Worm (Caenorhabditis elegans) whole organism, L3 larva: ENCODE data around the gene elpc-2.

ENCODE experiments used
- R02D3.7 ChIP-seq: fragments of 150-350 bp; optimal IDR thresholded peaks from 2 replicates; lab custom pipeline; 2014; ENCODE audit warnings: missing biosample characterization, missing genetic modification characterization
- ZK546.5 ChIP-seq: sonication (generic microtip); optimal IDR thresholded peaks from 2 replicates; lab custom pipeline; 2017; ENCODE audit warnings: missing biosample characterization, missing genetic modification characterization
- aly-2 ChIP-seq: fragments of 150-350 bp; optimal IDR thresholded peaks from 2 replicates; lab custom pipeline; 2014; ENCODE audit warnings: missing biosample characterization, missing genetic modification characterization
- ama-1 ChIP-seq: fragments of 150-350 bp; optimal IDR thresholded peaks from 2 replicates; lab custom pipeline; 2018
- ceh-16 ChIP-seq: sonication (generic microtip); optimal IDR thresholded peaks from 2 replicates; lab custom pipeline; 2017; ENCODE audit warnings: missing biosample characterization, missing genetic modification characterization
- ceh-28 ChIP-seq: fragments of 150-350 bp; optimal IDR thresholded peaks from 2 replicates; lab custom pipeline; 2014; ENCODE audit warnings: missing biosample characterization, missing genetic modification reagents, missing genetic modification characterization
- ceh-82 ChIP-seq: fragments of 150-350 bp; optimal IDR thresholded peaks from 2 replicates; lab custom pipeline; 2014; ENCODE audit warnings: missing biosample characterization, missing genetic modification characterization
- ceh-9 ChIP-seq: sonication (generic microtip); optimal IDR thresholded peaks from 2 replicates; lab custom pipeline; 2018; ENCODE audit warnings: missing biosample characterization, missing genetic modification characterization
- daf-12 ChIP-seq: fragments of 150-350 bp; optimal IDR thresholded peaks from 2 replicates; lab custom pipeline; 2014; ENCODE audit warnings: missing biosample characterization, missing genetic modification reagents, missing genetic modification characterization
- egl-5 ChIP-seq: fragments of 150-350 bp; optimal IDR thresholded peaks from 2 replicates; lab custom pipeline; 2017; ENCODE audit warnings: missing biosample characterization, missing genetic modification reagents, missing genetic modification characterization, inconsistent platforms
- elt-2 ChIP-seq: sonication (generic microtip); optimal IDR thresholded peaks from 2 replicates; lab custom pipeline; 2016; ENCODE audit warnings: missing genetic modification reagents, mild to moderate bottlenecking, missing genetic modification characterization, missing compliant biosample characterization
- elt-3 ChIP-seq, 3 experiments: fragments of 150-350 bp in 1 of 3; sonication (generic microtip) in 2 of 3; optimal IDR thresholded peaks; 2 replicates in 2 of 3; 4 replicates in 1 of 3; lab custom pipeline; 2014 to 2017; ENCODE audit warnings: missing biosample characterization in 3 of 3, missing genetic modification characterization in 3 of 3
- eor-1 ChIP-seq, 2 experiments: fragments of 150-350 bp; optimal IDR thresholded peaks; 2 replicates each; lab custom pipeline; 2014 to 2018; ENCODE audit warnings: missing biosample characterization in 2 of 2, missing genetic modification characterization in 2 of 2
- fkh-10 ChIP-seq: sonication (generic microtip); optimal IDR thresholded peaks from 2 replicates; lab custom pipeline; 2017; ENCODE audit warnings: missing biosample characterization, missing genetic modification reagents, missing genetic modification characterization
- hmg-11 ChIP-seq: sonication (generic microtip); optimal IDR thresholded peaks from 2 replicates; lab custom pipeline; 2016; ENCODE audit warnings: missing genetic modification characterization, missing compliant biosample characterization
- lin-15B ChIP-seq: fragments of 150-350 bp; optimal IDR thresholded peaks from 2 replicates; lab custom pipeline; 2014; ENCODE audit warnings: missing biosample characterization, missing genetic modification characterization
- mml-1 ChIP-seq: fragments of 150-350 bp; sonication (generic microtip); optimal IDR thresholded peaks from 3 replicates; lab custom pipeline; 2014; ENCODE audit warnings: missing biosample characterization, missing genetic modification characterization
- nfya-1 ChIP-seq: sonication (generic microtip); optimal IDR thresholded peaks from 2 replicates; lab custom pipeline; 2017; ENCODE audit warnings: missing genetic modification characterization, mild to moderate bottlenecking, missing compliant biosample characterization, antibody characterized with exemption, moderate library complexity; ENCODE audit not compliant: insufficient read depth
- nhr-23 ChIP-seq: fragments of 150-350 bp; optimal IDR thresholded peaks from 2 replicates; lab custom pipeline; 2014; ENCODE audit warnings: missing biosample characterization, missing genetic modification reagents, missing genetic modification characterization
- nhr-25 ChIP-seq: sonication (generic microtip); optimal IDR thresholded peaks from 2 replicates; lab custom pipeline; 2017; ENCODE audit warnings: missing biosample characterization, missing genetic modification characterization
- nhr-28 ChIP-seq: fragments of 150-350 bp; optimal IDR thresholded peaks from 2 replicates; lab custom pipeline; 2014; ENCODE audit warnings: missing biosample characterization, missing genetic modification characterization
- nhr-67 ChIP-seq: fragments of 150-350 bp; optimal IDR thresholded peaks from 2 replicates; lab custom pipeline; 2014; ENCODE audit warnings: missing biosample characterization, missing genetic modification characterization
- pha-4 ChIP-seq: fragments of 150-350 bp; optimal IDR thresholded peaks from 2 replicates; lab custom pipeline; 2014; ENCODE audit warnings: missing biosample characterization, missing genetic modification reagents, missing genetic modification characterization
- sea-2 ChIP-seq: fragments of 150-350 bp; sonication (generic microtip); optimal IDR thresholded peaks from 4 replicates; lab custom pipeline; 2014; ENCODE audit warnings: missing biosample characterization, missing genetic modification reagents, missing genetic modification characterization
- skn-1 ChIP-seq: fragments of 150-350 bp; optimal IDR thresholded peaks from 2 replicates; lab custom pipeline; 2014; ENCODE audit warnings: missing biosample characterization, missing genetic modification characterization
- ztf-11 ChIP-seq: fragments of 150-350 bp; optimal IDR thresholded peaks from 2 replicates; lab custom pipeline; 2014; ENCODE audit warnings: missing biosample characterization, missing genetic modification characterization

The elpc-2 gene

ce11 chrIII:12673382-12673970 lies at the start of gene elpc-2, which contains the start of gene taf-7.2:
TSS of gene elpc-2 (plus strand) at chrIII:12673677.
TSS of gene taf-7.2 (minus strand) at chrIII:12673423.
- TF ChIP-seq fkh-10 (no peak), hmg-11 (peak; percentile 61), lin-15B (tag; lab: Kevin White, UChicago) (peak; percentile 61), nfya-1 (peak; percentile 62), elt-3 (tag; optimal IDR thresholded peaks at IDR 0.05; lab: Kevin White, UChicago) (no peak), pha-4 (tag; lab: Kevin White, UChicago) (peak; percentile 52)

- TF ChIP-seq daf-12 (tag; lab: Kevin White, UChicago) (no peak), mml-1 (tag; lab: Kevin White, UChicago) (no peak)
- TF ChIP-seq, all 47 proteins: peak for 0
These were observed 49.0 kb upstream of the elpc-2 start, which contains the start of gene gtf-2A2 for ce11 chrIII:12624466-12624865. TSS of gene gtf-2A2 (plus strand) at chrIII:12624766.

ce11 chrIII:12625875-12626649 lies 47.4 kb upstream of the elpc-2 start, which contains the start of gene pqn-80:
TSS of gene pqn-80 (plus strand) at chrIII:12626568.
- TF ChIP-seq sea-2 (GFP tag; lab: Kevin White, UChicago): no peak
- TF ChIP-seq R02D3.7 (tag; lab: Kevin White, UChicago): no peak
- TF ChIP-seq nhr-67: no peak
- TF ChIP-seq nhr-28 (tag; lab: Kevin White, UChicago): no peak
- TF ChIP-seq hmg-11: peak; percentile 41
- TF ChIP-seq pha-4 (tag; lab: Kevin White, UChicago): peak; percentile 67
- TF ChIP-seq nfya-1: peak; percentile 71
- TF ChIP-seq elt-2 (tag; lab: Kevin White, UChicago): no peak
- TF ChIP-seq ceh-16 (tag; lab: Kevin White, UChicago): no peak
- no peak for TF ChIP-seq fkh-10
- no peak for TF ChIP-seq ceh-9 (tag; lab: Kevin White, UChicago)
- peak; percentile 54 for TF ChIP-seq nhr-23 (tag; lab: Kevin White, UChicago)
- TF ChIP-seq ceh-82 (tag; lab: Kevin White, UChicago): no peak
- TF ChIP-seq lin-15B (tag; lab: Kevin White, UChicago): peak; percentile 68
- no peak for TF ChIP-seq skn-1 (tag; lab: Kevin White, UChicago)
- TF ChIP-seq ztf-11 (tag; lab: Kevin White, UChicago): no peak
- no peak for TF ChIP-seq ama-1 (lab: Kevin White, UChicago)
- TF ChIP-seq aly-2 (tag; lab: Kevin White, UChicago): no peak
- no peak for TF ChIP-seq ZK546.5 (tag; lab: Kevin White, UChicago)
- no peak for TF ChIP-seq elt-3 (tag; optimal IDR thresholded peaks at IDR 0.05; lab: Kevin White, UChicago)
- TF ChIP-seq eor-1 (tag; optimal IDR thresholded peaks at IDR 0.05; lab: Kevin White, UChicago): no peak
- TF ChIP-seq ceh-28 (tag; lab: Kevin White, UChicago): peak; percentile 11
- TF ChIP-seq nhr-25: peak; percentile 28

ce11 chrIII:12638592-12638991 lies 34.9 kb upstream of the elpc-2 start:
- TF ChIP-seq nhr-25 (no peak), nfya-1 (peak; percentile 84)
- TF ChIP-seq, all 47 proteins: peak for 1

ce11 chrIII:12639214-12639613 lies 34.3 kb upstream of the elpc-2 start:
- TF ChIP-seq egl-5: no peak
- peak; percentile 94 for TF ChIP-seq nfya-1

- TF ChIP-seq ZK546.5 (tag; lab: Kevin White, UChicago) (no peak), nfya-1 (peak; percentile 87)
These were observed 33.0 kb upstream of the elpc-2 start for ce11 chrIII:12640386-12641024.
